Worm (Caenorhabditis elegans) whole organism, early embryonic: ENCODE measurements around the gene pept-2.

Experiments used
- B0310.2 ChIP-seq: sonication (generic microtip); optimal IDR thresholded peaks from 2 replicates; lab custom pipeline; 2016; ENCODE audit warnings: mild to moderate bottlenecking, missing genetic modification characterization, missing compliant biosample characterization
- F13C5.2 ChIP-seq: sonication (generic microtip); optimal IDR thresholded peaks from 2 replicates; lab custom pipeline; 2017; ENCODE audit warnings: mild to moderate bottlenecking, missing genetic modification characterization, inconsistent platforms, missing compliant biosample characterization
- aly-1 ChIP-seq: sonication (generic microtip); optimal IDR thresholded peaks from 2 replicates; lab custom pipeline; 2016; ENCODE audit warnings: missing genetic modification characterization, missing compliant biosample characterization
- ama-1 ChIP-seq: fragments of 150-350 bp; optimal IDR thresholded peaks from 2 replicates; lab custom pipeline; 2014
- ceh-13 ChIP-seq: fragments of 200-800 bp; sonication (Bioruptor generic); optimal IDR thresholded peaks from 2 replicates; lab custom pipeline; 2018; ENCODE audit warnings: mild to moderate bottlenecking, missing genetic modification characterization, missing compliant biosample characterization
- ceh-36 ChIP-seq: sonication (generic microtip); optimal IDR thresholded peaks from 2 replicates; lab custom pipeline; 2016; ENCODE audit warnings: missing genetic modification characterization, inconsistent platforms, missing compliant biosample characterization
- ets-7 ChIP-seq: sonication (generic microtip); optimal IDR thresholded peaks from 2 replicates; lab custom pipeline; 2016; ENCODE audit warnings: missing genotype, missing genetic modification characterization, missing compliant biosample characterization
- flt-1 ChIP-seq: fragments of 200-800 bp; sonication (Bioruptor generic); IDR thresholded peaks from 2 replicates; pipeline ENCODE4 v1.3.6; 2022; ENCODE audit warnings: missing genetic modification characterization, missing compliant biosample characterization
- hmbx-1 ChIP-seq: sonication (generic microtip); optimal IDR thresholded peaks from 2 replicates; lab custom pipeline; 2016; ENCODE audit warnings: mild to moderate bottlenecking, missing genetic modification characterization, missing compliant biosample characterization
- hmg-4 ChIP-seq: fragments of 200-800 bp; sonication (Bioruptor generic); optimal IDR thresholded peaks from 2 replicates; lab custom pipeline; 2018; ENCODE audit warnings: mild to moderate bottlenecking, missing genetic modification characterization, missing compliant biosample characterization
- hnd-1 ChIP-seq: sonication (generic microtip); optimal IDR thresholded peaks from 2 replicates; lab custom pipeline; 2016; ENCODE audit warnings: missing genetic modification characterization, missing compliant biosample characterization
- pes-1 ChIP-seq: fragments of 200-800 bp; sonication (Bioruptor generic); IDR thresholded peaks from 2 replicates; pipeline ENCODE4 v1.3.6; 2022; ENCODE audit warnings: missing genetic modification reagents, missing genetic modification characterization, missing compliant biosample characterization
- scrt-1 ChIP-seq: fragments of 200-800 bp; sonication (Bioruptor generic); IDR thresholded peaks from 2 replicates; pipeline ENCODE4 v1.3.6; 2022; ENCODE audit warnings: missing genetic modification characterization, missing compliant biosample characterization
- sea-1 ChIP-seq: fragments of 200-800 bp; sonication (Bioruptor generic); conservative IDR thresholded peaks from 2 replicates; pipeline ENCODE4 v1.3.6; 2022; ENCODE audit warnings: missing genetic modification characterization, missing compliant biosample characterization
- tbx-11 ChIP-seq: fragments of 200-800 bp; sonication (Bioruptor generic); IDR thresholded peaks from 2 replicates; pipeline ENCODE4 v1.3.6; 2022; ENCODE audit warnings: missing genetic modification characterization, missing compliant biosample characterization
- tbx-37 ChIP-seq: fragments of 200-800 bp; sonication (Bioruptor generic); conservative IDR thresholded peaks from 2 replicates; pipeline ENCODE4 v1.3.6; 2022; ENCODE audit warnings: missing genetic modification reagents, missing genetic modification characterization, missing compliant biosample characterization
- tra-4 ChIP-seq: sonication (generic microtip); optimal IDR thresholded peaks from 2 replicates; lab custom pipeline; 2017; ENCODE audit warnings: missing genetic modification characterization, missing compliant biosample characterization

The pept-2 gene

DNA sequence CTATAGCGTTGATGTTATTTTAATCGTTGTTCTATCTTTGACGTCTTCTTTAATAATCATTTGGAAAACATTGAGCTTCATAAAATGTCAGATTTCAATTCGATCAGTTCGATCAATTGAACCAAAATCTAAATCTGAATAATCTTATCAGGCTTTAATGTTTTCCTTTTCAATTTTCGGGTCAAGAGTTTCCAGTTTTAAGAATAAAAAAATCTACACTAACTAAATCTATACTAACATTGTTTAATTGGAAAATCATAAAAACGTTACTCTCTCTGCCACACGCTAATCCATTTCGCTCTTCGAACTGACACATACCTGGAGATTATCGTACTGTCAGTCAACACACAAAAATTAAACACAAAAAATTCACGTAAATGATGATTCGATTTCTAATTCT, 26.2 kb upstream of the pept-2 start, which contains the start of gene T25B9.11:
Gene T25B9.11 (plus strand): TSS at position 301 of the 400 bp plus-strand sequence.
- TF ChIP-seq tbx-11 (GFP tag; lab: Robert Waterston, UW), result no peak
- no peak for TF ChIP-seq B0310.2 (tag; lab: Kevin White, UChicago)
- no peak for TF ChIP-seq ceh-13
- no peak for TF ChIP-seq tra-4 (tag; lab: Kevin White, UChicago)
- no peak for TF ChIP-seq hmbx-1 (tag; lab: Kevin White, UChicago)
- no peak for TF ChIP-seq ama-1 (lab: Kevin White, UChicago)
- TF ChIP-seq aly-1 (tag; lab: Kevin White, UChicago), result no peak
- TF ChIP-seq scrt-1 (GFP tag; lab: Robert Waterston, UW), result no peak
- no peak for TF ChIP-seq ets-7 (tag; lab: Kevin White, UChicago)
- TF ChIP-seq flt-1 (GFP tag; lab: Robert Waterston, UW), result no peak
- TF ChIP-seq hmg-4 (GFP tag; lab: Kevin White, UChicago), result no peak
- no peak for TF ChIP-seq hnd-1
- no peak for TF ChIP-seq sea-1 (GFP tag; lab: Robert Waterston, UW)
- no peak for TF ChIP-seq tbx-37 (GFP tag; lab: Robert Waterston, UW)
- TF ChIP-seq F13C5.2 (tag; lab: Kevin White, UChicago), result no peak
- TF ChIP-seq pes-1 (GFP tag; lab: Robert Waterston, UW), result no peak
- TF ChIP-seq ceh-36, result no peak

DNA sequence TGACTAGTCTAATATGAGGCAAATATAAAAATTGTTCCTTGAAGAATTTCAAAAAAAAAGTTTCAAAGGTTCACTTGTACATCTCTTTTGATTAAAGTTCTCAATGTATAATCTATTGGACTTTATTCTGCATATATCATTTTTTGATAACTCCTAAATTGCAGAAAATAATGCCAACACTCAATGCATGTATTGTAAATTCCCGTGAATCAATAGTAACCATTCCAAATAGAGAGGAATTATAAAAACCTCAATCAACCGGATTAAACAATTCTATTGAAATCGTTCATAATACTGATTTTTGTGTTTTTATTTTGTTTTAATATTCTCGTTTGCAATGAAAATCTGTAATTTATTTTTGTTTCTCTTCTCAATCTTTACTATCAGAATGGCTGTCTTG, 25.4 kb upstream of the pept-2 start, which contains the start of gene T25B9.12:
Gene T25B9.12 (plus strand): TSS at position 301 of the 400 bp plus-strand sequence.
- TF ChIP-seq ets-7 (tag; lab: Kevin White, UChicago), result no peak
- no peak for TF ChIP-seq ama-1 (lab: Kevin White, UChicago)
- TF ChIP-seq scrt-1 (GFP tag; lab: Robert Waterston, UW), result no peak
- TF ChIP-seq tbx-11 (GFP tag; lab: Robert Waterston, UW), result no peak
- no peak for TF ChIP-seq tbx-37 (GFP tag; lab: Robert Waterston, UW)
- TF ChIP-seq sea-1 (GFP tag; lab: Robert Waterston, UW), result no peak
- TF ChIP-seq hnd-1, result no peak
- TF ChIP-seq flt-1 (GFP tag; lab: Robert Waterston, UW), result no peak
- TF ChIP-seq B0310.2 (tag; lab: Kevin White, UChicago), result no peak
- no peak for TF ChIP-seq tra-4 (tag; lab: Kevin White, UChicago)
- TF ChIP-seq ceh-36, result no peak

ce11 chrIV:10766071-10766470, 24.4 kb upstream of the pept-2 start:
- TF ChIP-seq ceh-36 (no peak), flt-1 (GFP tag; lab: Robert Waterston, UW) (no peak), tbx-37 (GFP tag; lab: Robert Waterston, UW) (no peak), sea-1 (GFP tag; lab: Robert Waterston, UW) (no peak), hmg-4 (GFP tag; lab: Kevin White, UChicago) (no peak), ets-7 (tag; lab: Kevin White, UChicago) (no peak), B0310.2 (tag; lab: Kevin White, UChicago) (no peak)

- TF ChIP-seq pes-1 (GFP tag; lab: Robert Waterston, UW), result no peak
- no peak for TF ChIP-seq ceh-36
- no peak for TF ChIP-seq hmbx-1 (tag; lab: Kevin White, UChicago)
- no peak for TF ChIP-seq hmg-4 (GFP tag; lab: Kevin White, UChicago)
- no peak for TF ChIP-seq F13C5.2 (tag; lab: Kevin White, UChicago)
- TF ChIP-seq ceh-13, result no peak
- no peak for TF ChIP-seq tbx-37 (GFP tag; lab: Robert Waterston, UW)
- TF ChIP-seq tra-4 (tag; lab: Kevin White, UChicago), result no peak
- TF ChIP-seq tbx-11 (GFP tag; lab: Robert Waterston, UW), result no peak
- no peak for TF ChIP-seq flt-1 (GFP tag; lab: Robert Waterston, UW)
- no peak for TF ChIP-seq hnd-1
Observed at ce11 chrIV:10768146-10768636, 22.3 kb upstream of the pept-2 start, which contains the start of gene T25B9.8. TSS of gene T25B9.8 (minus strand) at chrIV:10768196.

- TF ChIP-seq scrt-1 (GFP tag; lab: Robert Waterston, UW), result no peak
- TF ChIP-seq ceh-36, result no peak
- TF ChIP-seq pes-1 (GFP tag; lab: Robert Waterston, UW), result no peak
- TF ChIP-seq tbx-37 (GFP tag; lab: Robert Waterston, UW), result no peak
- no peak for TF ChIP-seq aly-1 (tag; lab: Kevin White, UChicago)
- TF ChIP-seq ets-7 (tag; lab: Kevin White, UChicago), result no peak
- TF ChIP-seq tra-4 (tag; lab: Kevin White, UChicago), result no peak
Observed at ce11 chrIV:10769353-10769752, 21.1 kb upstream of the pept-2 start, which contains the start of gene T25B9.9. TSS of gene T25B9.9 (plus strand) at chrIV:10769653.

DNA sequence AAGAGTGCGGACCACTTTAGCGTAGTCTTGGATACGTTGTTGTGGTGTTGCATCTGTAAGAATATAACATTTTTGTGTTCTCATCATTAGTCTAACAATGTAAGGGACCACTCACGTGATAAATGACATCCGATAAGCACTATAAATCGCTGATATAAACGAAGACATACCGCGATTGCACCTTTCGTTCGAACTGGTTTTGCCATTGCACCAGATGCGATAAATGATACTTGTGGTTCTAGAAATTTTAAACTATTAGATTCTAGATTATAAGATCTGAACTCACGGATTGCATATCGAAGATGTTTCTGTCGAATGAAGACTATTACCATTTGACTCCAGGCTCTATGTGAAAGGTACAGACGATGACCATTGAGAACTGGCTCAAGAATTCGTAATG, 19.2 kb upstream of the pept-2 start:
- TF ChIP-seq tbx-37 (GFP tag; lab: Robert Waterston, UW) (no peak), tbx-11 (GFP tag; lab: Robert Waterston, UW) (no peak), tra-4 (tag; lab: Kevin White, UChicago) (no peak), ceh-13 (no peak), ama-1 (lab: Kevin White, UChicago) (no peak), flt-1 (GFP tag; lab: Robert Waterston, UW) (no peak), sea-1 (GFP tag; lab: Robert Waterston, UW) (no peak), F13C5.2 (tag; lab: Kevin White, UChicago) (no peak), scrt-1 (GFP tag; lab: Robert Waterston, UW) (no peak), ets-7 (tag; lab: Kevin White, UChicago) (no peak), hmbx-1 (tag; lab: Kevin White, UChicago) (no peak), pes-1 (GFP tag; lab: Robert Waterston, UW) (no peak), hmg-4 (GFP tag; lab: Kevin White, UChicago) (no peak), ceh-36 (no peak), B0310.2 (tag; lab: Kevin White, UChicago) (no peak), aly-1 (tag; lab: Kevin White, UChicago) (no peak), hnd-1 (no peak)

DNA sequence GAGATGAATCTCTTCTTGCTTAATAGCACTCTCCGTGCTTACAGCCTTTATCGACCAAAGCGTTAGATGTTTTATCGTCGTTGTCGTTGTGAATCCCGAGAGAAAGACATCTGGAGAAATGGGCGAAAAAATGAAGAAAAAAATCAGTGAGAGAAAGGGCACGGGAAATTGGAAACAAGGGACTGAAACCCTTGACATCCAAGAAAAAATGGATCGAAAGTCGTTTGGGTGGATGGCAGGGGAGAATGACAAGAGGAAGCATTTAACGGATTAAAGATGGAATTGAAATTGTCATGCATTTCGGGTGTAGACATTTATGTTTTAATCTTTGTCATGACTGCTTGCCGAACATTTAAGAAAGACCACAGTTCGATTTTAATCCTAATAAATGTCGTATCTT, 16.6 kb upstream of the pept-2 start, which contains the start of gene inpp-1:
Gene inpp-1 (minus strand): TSS at position 101 of the 400 bp plus-strand sequence.
- TF ChIP-seq ets-7 (tag; lab: Kevin White, UChicago) (no peak), tra-4 (tag; lab: Kevin White, UChicago) (no peak), hnd-1 (no peak), flt-1 (GFP tag; lab: Robert Waterston, UW) (no peak), B0310.2 (tag; lab: Kevin White, UChicago) (no peak), F13C5.2 (tag; lab: Kevin White, UChicago) (no peak), tbx-37 (GFP tag; lab: Robert Waterston, UW) (no peak), hmg-4 (GFP tag; lab: Kevin White, UChicago) (no peak), pes-1 (GFP tag; lab: Robert Waterston, UW) (no peak)
